Worm (Caenorhabditis elegans) whole organism, young adult: ENCODE results near the gene R09A1.3.

Source experiments
- D2030.7 ChIP-seq: fragments of 200-800 bp; sonication (Bioruptor generic); IDR thresholded peaks from 2 replicates; pipeline ENCODE4 v1.3.6; 2022; ENCODE audit warnings: missing genetic modification reagents, missing genetic modification characterization, missing compliant biosample characterization
- ama-1 ChIP-seq, 3 experiments: fragments of 150-350 bp in 1 of 3; sonication (generic microtip) in 2 of 3; optimal IDR thresholded peaks; 2 replicates each; lab custom pipeline; 2014 to 2018; ENCODE audit warnings: missing biosample characterization in 2 of 3, missing genetic modification characterization in 2 of 3, missing genetic modification reagents in 2 of 3
- sptf-2 ChIP-seq: fragments of 200-800 bp; sonication (Bioruptor generic); optimal IDR thresholded peaks from 2 replicates; lab custom pipeline; 2018; ENCODE audit warnings: mild to moderate bottlenecking, missing genetic modification characterization, missing compliant biosample characterization

DNA sequence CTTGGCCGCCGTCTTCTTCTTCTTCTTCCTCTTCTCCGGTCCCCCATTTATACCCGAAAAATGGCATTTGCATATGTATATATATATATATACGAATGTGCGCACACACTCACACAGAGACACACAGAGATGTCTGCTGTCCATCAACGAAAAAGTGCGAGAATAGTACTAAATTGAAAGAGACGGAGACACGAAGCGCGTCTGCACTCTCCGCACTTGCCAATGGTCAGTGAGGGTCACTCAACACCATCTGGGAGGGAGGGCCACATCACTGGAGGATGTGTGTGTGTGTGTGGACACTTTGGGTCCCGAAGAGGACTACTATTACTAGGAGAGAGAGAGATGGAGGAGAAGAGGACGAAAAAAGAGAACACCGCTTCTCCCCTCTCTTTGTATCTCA lies 51.7 kb downstream of the R09A1.3 start:
- TF ChIP-seq D2030.7 (GFP tag; lab: Robert Waterston, UW) (no peak), sptf-2 (GFP tag; lab: Kevin White, UChicago) (no peak), ama-1 (optimal IDR thresholded peaks at IDR 0.05; lab: Kevin White, UChicago) (no peak), ama-1 (GFP tag; optimal IDR thresholded peaks at IDR 0.05; lab: Kevin White, UChicago) (no peak)
